Fruit fly (Drosophila melanogaster): Measurements from ENCODE around the gene CG33783.

The CG33783 gene

dm6 chr3R:10084914-10085313, 18.3 kb downstream of the CG33783 start (continued):
- TF ChIP-seq CG11093 (GFP tag; IDR thresholded peaks at IDR 0.05): no peak
- peak; percentile 54 for TF ChIP-seq Hand (GFP tag; optimal IDR thresholded peaks at IDR 0.05)
- no peak for TF ChIP-seq CG17568 (GFP tag; optimal IDR thresholded peaks at IDR 0.05)
- TF ChIP-seq ind (GFP tag; optimal IDR thresholded peaks at IDR 0.05): peak; percentile 45
- no peak for TF ChIP-seq CG14050 (GFP tag; IDR thresholded peaks at IDR 0.05)
- no peak for TF ChIP-seq CG9609 (GFP tag; optimal IDR thresholded peaks at IDR 0.05)
- TF ChIP-seq MESR4 (GFP tag; optimal IDR thresholded peaks at IDR 0.05): no peak
- TF ChIP-seq bbx (GFP tag; IDR thresholded peaks at IDR 0.05; ENCODE audit: partially characterized antibody): no peak
- no peak for TF ChIP-seq pb (GFP tag; optimal IDR thresholded peaks at IDR 0.05)
- TF ChIP-seq Ravus (GFP tag; IDR thresholded peaks at IDR 0.05): no peak
- TF ChIP-seq CG16815 (GFP tag; optimal IDR thresholded peaks at IDR 0.05): peak; percentile 69
- TF ChIP-seq fd3F (GFP tag; optimal IDR thresholded peaks at IDR 0.05): peak; percentile 31
- TF ChIP-seq CoRest (tag; optimal IDR thresholded peaks at IDR 0.05): peak; percentile 47
- TF ChIP-seq CG6654 (GFP tag; optimal IDR thresholded peaks at IDR 0.05): peak; percentile 16
- TF ChIP-seq CG2129 (GFP tag; IDR thresholded peaks at IDR 0.05; ENCODE audit: partially characterized antibody): no peak
- no peak for TF ChIP-seq Abd-B (GFP tag; optimal IDR thresholded peaks at IDR 0.05)
- no peak for TF ChIP-seq CG1603 (tag; optimal IDR thresholded peaks at IDR 0.05)
- no peak for TF ChIP-seq CG10654 (GFP tag; optimal IDR thresholded peaks at IDR 0.05)
- TF ChIP-seq otp (GFP tag; IDR thresholded peaks at IDR 0.05): no peak
- peak; percentile 82 for TF ChIP-seq lab (GFP tag; optimal IDR thresholded peaks at IDR 0.05)
- no peak for TF ChIP-seq CG10565 (GFP tag; optimal IDR thresholded peaks at IDR 0.05)
- no peak for TF ChIP-seq nerfin-2 (GFP tag; IDR thresholded peaks at IDR 0.05; ENCODE audit: partially characterized antibody)
- no peak for TF ChIP-seq pfk (GFP tag; optimal IDR thresholded peaks at IDR 0.05)
- TF ChIP-seq bigmax (GFP tag; optimal IDR thresholded peaks at IDR 0.05): no peak
- peak; percentile 34 for TF ChIP-seq Dek (tag; optimal IDR thresholded peaks at IDR 0.05)
- TF ChIP-seq nom (GFP tag; optimal IDR thresholded peaks at IDR 0.05): no peak
- TF ChIP-seq Lhr (GFP tag; optimal IDR thresholded peaks at IDR 0.05): no peak
- no peak for TF ChIP-seq Max (GFP tag; optimal IDR thresholded peaks at IDR 0.05)
- no peak for TF ChIP-seq CHES-1-like (GFP tag; optimal IDR thresholded peaks at IDR 0.05)
- TF ChIP-seq phol (tag; optimal IDR thresholded peaks at IDR 0.05): no peak
- TF ChIP-seq aop (GFP tag; IDR thresholded peaks at IDR 0.05): no peak
- TF ChIP-seq unpg (GFP tag; optimal IDR thresholded peaks at IDR 0.05): peak; percentile 24
- peak; percentile 86 for TF ChIP-seq CG18599 (GFP tag; optimal IDR thresholded peaks at IDR 0.05)
- no peak for TF ChIP-seq cato (GFP tag; optimal IDR thresholded peaks at IDR 0.05; ENCODE audit: borderline replicate concordance)
- TF ChIP-seq D19A (tag; optimal IDR thresholded peaks at IDR 0.05): no peak
- no peak for TF ChIP-seq Poxn (GFP tag; IDR thresholded peaks at IDR 0.05)
- TF ChIP-seq pros (GFP tag; optimal IDR thresholded peaks at IDR 0.05): no peak
- TF ChIP-seq CG18262 (tag; optimal IDR thresholded peaks at IDR 0.05): no peak

dm6 chr3R:10086222-10086621, 19.7 kb downstream of the CG33783 start:
- TF ChIP-seq pzg (GFP tag; optimal IDR thresholded peaks at IDR 0.05) (no peak), Usf (GFP tag; optimal IDR thresholded peaks at IDR 0.05) (no peak), sr (GFP tag; IDR thresholded peaks at IDR 0.05) (peak; percentile 76; the same call in 2 of the 3 replicates), trem (tag; optimal IDR thresholded peaks at IDR 0.05) (no peak), CG7271 (tag; optimal IDR thresholded peaks at IDR 0.05) (no peak), CG31365 (tag; optimal IDR thresholded peaks at IDR 0.05) (no peak), CG9437 (GFP tag; optimal IDR thresholded peaks at IDR 0.05) (peak; percentile 52), Pdp1 (GFP tag; optimal IDR thresholded peaks at IDR 0.05) (peak in 1 of 2 experiments; percentile 49), Ets97D (GFP tag; optimal IDR thresholded peaks at IDR 0.05) (no peak), fd64A (GFP tag; optimal IDR thresholded peaks at IDR 0.05) (no peak), ci (GFP tag; IDR thresholded peaks at IDR 0.05) (peak; percentile 50; the same call in 1 of the 3 replicates), mirr (GFP tag; optimal IDR thresholded peaks at IDR 0.05) (no peak)
